Worm (Caenorhabditis elegans) whole organism, L1 larva: ENCODE results near the gene Y14H12B.2.
A peak's percentile ranks its signal among the peaks of the same experiment; 100 is the strongest.

ENCODE experiments used
- aha-1 ChIP-seq: fragments of 150-350 bp; optimal IDR thresholded peaks from 2 replicates; lab custom pipeline; 2014; ENCODE audit warnings: missing biosample characterization, missing genetic modification characterization
- aly-2 ChIP-seq: fragments of 150-350 bp; optimal IDR thresholded peaks from 2 replicates; lab custom pipeline; 2014; ENCODE audit warnings: missing biosample characterization, missing genetic modification characterization
- ceh-82 ChIP-seq, 3 experiments: fragments of 150-350 bp in 1 of 3; sonication (generic microtip) in 2 of 3; optimal IDR thresholded peaks; 2 replicates each; lab custom pipeline; 2014 to 2017; ENCODE audit warnings: missing biosample characterization in 3 of 3, missing genetic modification characterization in 3 of 3
- elt-3 ChIP-seq, 6 experiments: fragments of 150-350 bp in 1 of 6; sonication (generic microtip); optimal IDR thresholded peaks; 2 replicates each; lab custom pipeline; 2017 to 2018; ENCODE audit warnings: missing biosample characterization in 6 of 6, missing genetic modification characterization in 6 of 6, inconsistent platforms in 1 of 6
- mef-2 ChIP-seq: fragments of 150-350 bp; optimal IDR thresholded peaks from 2 replicates; lab custom pipeline; 2014; ENCODE audit warnings: missing biosample characterization, missing genetic modification characterization
- mep-1 ChIP-seq: fragments of 150-350 bp; optimal IDR thresholded peaks from 2 replicates; lab custom pipeline; 2014; ENCODE audit warnings: missing biosample characterization, missing genetic modification characterization
- snpc-4 ChIP-seq: fragments of 150-350 bp; optimal IDR thresholded peaks from 2 replicates; lab custom pipeline; 2014; ENCODE audit warnings: missing biosample characterization, missing genetic modification characterization
- sox-4 ChIP-seq: sonication (generic microtip); optimal IDR thresholded peaks from 2 replicates; lab custom pipeline; 2016; ENCODE audit warnings: missing genetic modification characterization, missing compliant biosample characterization
- zag-1 ChIP-seq: fragments of 150-350 bp; optimal IDR thresholded peaks from 2 replicates; lab custom pipeline; 2014; ENCODE audit warnings: missing biosample characterization, missing genetic modification characterization

ce11 chrII:3952368-3952767, 18.8 kb upstream of the Y14H12B.2 start:
- TF ChIP-seq aha-1 (tag; lab: Kevin White, UChicago) (no peak), zag-1 (tag; lab: Kevin White, UChicago) (no peak), snpc-4 (tag; lab: Kevin White, UChicago) (no peak), mef-2 (tag; lab: Kevin White, UChicago) (no peak), sox-4 (no peak), aly-2 (tag; lab: Kevin White, UChicago) (no peak), mep-1 (tag; lab: Kevin White, UChicago) (no peak), ceh-82 (tag; optimal IDR thresholded peaks at IDR 0.05; lab: Kevin White, UChicago) (no peak), elt-3 (tag; optimal IDR thresholded peaks at IDR 0.05; lab: Kevin White, UChicago) (peak in 1 of 6 experiments; percentile 13)
